Fruit fly (Drosophila melanogaster): ENCODE results near the gene CG16704.

Gene CG16704

dm6 chr2L:3668451-3668850, 23.9 kb downstream of the CG16704 start, which contains the start of gene Sfp24Ba:
Gene Sfp24Ba (minus strand): TSS chr2L:3668551.
- TF ChIP-seq cnc (optimal IDR thresholded peaks at IDR 0.05) (no peak), CG1620 (GFP tag; optimal IDR thresholded peaks at IDR 0.05) (no peak)

DNA sequence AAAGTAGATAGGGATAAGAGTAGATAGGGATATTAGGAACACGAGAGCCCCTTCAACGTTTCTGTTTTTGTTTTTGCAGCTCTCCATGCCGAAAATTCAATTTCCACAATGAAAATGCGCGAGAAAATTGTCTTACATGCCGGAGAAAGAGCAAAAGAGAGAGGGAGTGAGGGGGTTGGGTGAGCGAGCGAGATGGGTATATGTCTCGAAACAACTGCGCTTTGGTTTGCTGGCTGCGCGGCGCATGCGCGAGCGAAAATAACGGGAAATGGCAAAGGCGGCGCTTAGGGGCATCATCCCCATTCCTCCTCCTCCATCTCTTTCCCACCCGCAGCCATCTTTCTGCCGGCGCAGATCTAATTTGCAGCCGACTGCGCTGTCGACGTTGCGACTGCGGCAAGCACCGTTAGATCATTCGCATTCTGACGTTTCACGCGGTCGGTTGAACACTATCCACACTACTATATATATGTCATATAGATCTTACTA, 30.0 kb downstream of the CG16704 start, which contains the start of gene Drgx:
Gene Drgx (plus strand): TSS at position 439 of the 489 bp plus-strand sequence.
- TF ChIP-seq pad (GFP tag; optimal IDR thresholded peaks at IDR 0.05) (peak; percentile 97), cic (GFP tag; optimal IDR thresholded peaks at IDR 0.05) (no peak), CG7101 (tag; optimal IDR thresholded peaks at IDR 0.05) (no peak), CG12768 (GFP tag; optimal IDR thresholded peaks at IDR 0.05) (no peak), kay (GFP tag; ENCODE audit: borderline replicate concordance) (no peak), bab1 (GFP tag; optimal IDR thresholded peaks at IDR 0.05) (no peak), ovo (GFP tag; optimal IDR thresholded peaks at IDR 0.05) (peak; percentile 46), tj (GFP tag; optimal IDR thresholded peaks at IDR 0.05) (no peak), Hr96 (GFP tag; optimal IDR thresholded peaks at IDR 0.05) (no peak)

dm6 chr2L:3657349-3658142, 34.8 kb downstream of the CG16704 start:
- TF ChIP-seq cic (GFP tag; optimal IDR thresholded peaks at IDR 0.05) (peak; percentile 30), CG7101 (tag; optimal IDR thresholded peaks at IDR 0.05) (peak; percentile 19), tj (GFP tag; optimal IDR thresholded peaks at IDR 0.05) (no peak), CG11617 (GFP tag; optimal IDR thresholded peaks at IDR 0.05) (no peak), kay (GFP tag; ENCODE audit: borderline replicate concordance) (no peak), CG14711 (tag; optimal IDR thresholded peaks at IDR 0.05) (no peak), Mnt (GFP tag; optimal IDR thresholded peaks at IDR 0.05) (no peak), Crg-1 (GFP tag; optimal IDR thresholded peaks at IDR 0.05) (no peak), CG1620 (GFP tag; optimal IDR thresholded peaks at IDR 0.05) (peak; percentile 57), bab1 (GFP tag; optimal IDR thresholded peaks at IDR 0.05) (peak; percentile 12), Clk (GFP tag; optimal IDR thresholded peaks at IDR 0.05) (no peak), CG33017 (tag; optimal IDR thresholded peaks at IDR 0.05) (no peak), CG5204 (GFP tag; optimal IDR thresholded peaks at IDR 0.05) (no peak), cnc (optimal IDR thresholded peaks at IDR 0.05) (no peak), CG12768 (GFP tag; optimal IDR thresholded peaks at IDR 0.05) (no peak), CG7045 (GFP tag; optimal IDR thresholded peaks at IDR 0.05) (peak; percentile 9), ovo (GFP tag; optimal IDR thresholded peaks at IDR 0.05) (peak; percentile 58), Hr96 (GFP tag; optimal IDR thresholded peaks at IDR 0.05) (peak; percentile 45), toe (GFP tag; optimal IDR thresholded peaks at IDR 0.05) (peak; percentile 55), pad (GFP tag; optimal IDR thresholded peaks at IDR 0.05) (peak; percentile 99)

DNA sequence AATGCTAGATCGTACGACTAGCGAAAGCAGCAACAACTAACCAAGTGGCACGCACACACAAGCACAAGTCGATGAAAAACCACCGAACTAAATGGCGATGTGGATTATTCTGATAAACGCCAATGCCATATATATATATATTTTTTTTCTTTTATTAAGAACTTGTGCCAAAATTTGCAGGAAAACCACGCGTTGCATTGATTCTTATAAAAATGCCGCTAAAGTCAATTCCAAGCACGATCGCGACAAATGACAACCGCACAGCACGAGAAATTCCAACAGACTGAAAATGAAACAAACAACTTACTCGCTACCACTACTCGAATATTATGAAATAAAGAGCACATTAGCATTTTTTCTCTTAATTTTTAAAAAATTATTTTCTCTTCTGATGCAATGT, 35.7 kb downstream of the CG16704 start, which contains the start of gene for:
Gene for (minus strand): TSS at position 287 of the 400 bp plus-strand sequence.
- TF ChIP-seq ovo (GFP tag; optimal IDR thresholded peaks at IDR 0.05) (no peak), CG1620 (GFP tag; optimal IDR thresholded peaks at IDR 0.05) (no peak), CG12768 (GFP tag; optimal IDR thresholded peaks at IDR 0.05) (peak; percentile 1), Crg-1 (GFP tag; optimal IDR thresholded peaks at IDR 0.05) (no peak), Mnt (GFP tag; optimal IDR thresholded peaks at IDR 0.05) (peak; percentile 64), CG14711 (tag; optimal IDR thresholded peaks at IDR 0.05) (no peak)

DNA sequence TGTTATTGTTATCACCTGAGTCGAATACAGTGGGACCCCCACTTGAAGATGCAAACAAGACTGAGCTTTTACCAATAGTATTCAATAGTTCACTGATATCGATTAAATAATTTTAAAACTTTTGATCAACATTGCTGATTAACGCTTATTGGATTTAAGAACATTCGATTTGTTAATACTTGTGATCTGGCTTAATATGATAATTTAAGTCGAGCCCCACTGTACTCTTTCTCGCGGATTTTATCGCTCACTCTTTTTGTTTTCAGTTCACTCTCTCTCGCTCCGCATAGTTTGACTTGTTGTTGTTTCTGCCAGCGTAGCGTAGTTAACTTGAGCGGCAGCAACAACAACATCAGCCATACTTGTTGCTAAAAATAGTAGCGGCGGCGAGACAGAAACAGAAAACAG, 36.7 kb downstream of the CG16704 start:
- peak; percentile 93 for TF ChIP-seq cic (GFP tag; optimal IDR thresholded peaks at IDR 0.05)
- peak; percentile 98 for TF ChIP-seq kay (GFP tag; ENCODE audit: borderline replicate concordance)
- peak; percentile 98 for TF ChIP-seq Crg-1 (GFP tag; optimal IDR thresholded peaks at IDR 0.05)
- peak; percentile 99 for TF ChIP-seq bab1 (GFP tag; optimal IDR thresholded peaks at IDR 0.05)
- peak; percentile 92 for TF ChIP-seq pad (GFP tag; optimal IDR thresholded peaks at IDR 0.05)
- peak; percentile 96 for TF ChIP-seq CG14711 (tag; optimal IDR thresholded peaks at IDR 0.05)
- peak; percentile 99 for TF ChIP-seq Hr96 (GFP tag; optimal IDR thresholded peaks at IDR 0.05)
- TF ChIP-seq CG1620 (GFP tag; optimal IDR thresholded peaks at IDR 0.05) = peak; percentile 98
- TF ChIP-seq Clk (GFP tag; optimal IDR thresholded peaks at IDR 0.05) = peak; percentile 97
- TF ChIP-seq Mnt (GFP tag; optimal IDR thresholded peaks at IDR 0.05) = peak; percentile 96
- TF ChIP-seq tj (GFP tag; optimal IDR thresholded peaks at IDR 0.05) = peak; percentile 90
- no peak for TF ChIP-seq cnc (optimal IDR thresholded peaks at IDR 0.05)
- TF ChIP-seq CG11617 (GFP tag; optimal IDR thresholded peaks at IDR 0.05) = peak; percentile 99
- peak; percentile 95 for TF ChIP-seq ovo (GFP tag; optimal IDR thresholded peaks at IDR 0.05)
- TF ChIP-seq CG7045 (GFP tag; optimal IDR thresholded peaks at IDR 0.05) = peak; percentile 98
- TF ChIP-seq CG33017 (tag; optimal IDR thresholded peaks at IDR 0.05) = peak; percentile 99
- TF ChIP-seq toe (GFP tag; optimal IDR thresholded peaks at IDR 0.05) = peak; percentile 98
- peak; percentile 99 for TF ChIP-seq CG12768 (GFP tag; optimal IDR thresholded peaks at IDR 0.05)
- TF ChIP-seq CG7101 (tag; optimal IDR thresholded peaks at IDR 0.05) = peak; percentile 99
- TF ChIP-seq CG5204 (GFP tag; optimal IDR thresholded peaks at IDR 0.05) = peak; percentile 98

dm6 chr2L:3654956-3655618, 37.3 kb downstream of the CG16704 start:
- TF ChIP-seq CG1620 (GFP tag; optimal IDR thresholded peaks at IDR 0.05) (no peak), Mnt (GFP tag; optimal IDR thresholded peaks at IDR 0.05) (no peak), CG11617 (GFP tag; optimal IDR thresholded peaks at IDR 0.05) (no peak), cic (GFP tag; optimal IDR thresholded peaks at IDR 0.05) (no peak), Clk (GFP tag; optimal IDR thresholded peaks at IDR 0.05) (no peak), ovo (GFP tag; optimal IDR thresholded peaks at IDR 0.05) (no peak), CG12768 (GFP tag; optimal IDR thresholded peaks at IDR 0.05) (no peak), CG7045 (GFP tag; optimal IDR thresholded peaks at IDR 0.05) (no peak), CG33017 (tag; optimal IDR thresholded peaks at IDR 0.05) (no peak), CG7101 (tag; optimal IDR thresholded peaks at IDR 0.05) (no peak), pad (GFP tag; optimal IDR thresholded peaks at IDR 0.05) (no peak), Hr96 (GFP tag; optimal IDR thresholded peaks at IDR 0.05) (no peak), Crg-1 (GFP tag; optimal IDR thresholded peaks at IDR 0.05) (no peak), CG5204 (GFP tag; optimal IDR thresholded peaks at IDR 0.05) (no peak), CG14711 (tag; optimal IDR thresholded peaks at IDR 0.05) (no peak)
